Fruit fly (Drosophila melanogaster): ENCODE results near the gene CG3108.
A peak's percentile ranks its signal among the peaks of the same experiment; 100 is the strongest.

Gene CG3108

DNA sequence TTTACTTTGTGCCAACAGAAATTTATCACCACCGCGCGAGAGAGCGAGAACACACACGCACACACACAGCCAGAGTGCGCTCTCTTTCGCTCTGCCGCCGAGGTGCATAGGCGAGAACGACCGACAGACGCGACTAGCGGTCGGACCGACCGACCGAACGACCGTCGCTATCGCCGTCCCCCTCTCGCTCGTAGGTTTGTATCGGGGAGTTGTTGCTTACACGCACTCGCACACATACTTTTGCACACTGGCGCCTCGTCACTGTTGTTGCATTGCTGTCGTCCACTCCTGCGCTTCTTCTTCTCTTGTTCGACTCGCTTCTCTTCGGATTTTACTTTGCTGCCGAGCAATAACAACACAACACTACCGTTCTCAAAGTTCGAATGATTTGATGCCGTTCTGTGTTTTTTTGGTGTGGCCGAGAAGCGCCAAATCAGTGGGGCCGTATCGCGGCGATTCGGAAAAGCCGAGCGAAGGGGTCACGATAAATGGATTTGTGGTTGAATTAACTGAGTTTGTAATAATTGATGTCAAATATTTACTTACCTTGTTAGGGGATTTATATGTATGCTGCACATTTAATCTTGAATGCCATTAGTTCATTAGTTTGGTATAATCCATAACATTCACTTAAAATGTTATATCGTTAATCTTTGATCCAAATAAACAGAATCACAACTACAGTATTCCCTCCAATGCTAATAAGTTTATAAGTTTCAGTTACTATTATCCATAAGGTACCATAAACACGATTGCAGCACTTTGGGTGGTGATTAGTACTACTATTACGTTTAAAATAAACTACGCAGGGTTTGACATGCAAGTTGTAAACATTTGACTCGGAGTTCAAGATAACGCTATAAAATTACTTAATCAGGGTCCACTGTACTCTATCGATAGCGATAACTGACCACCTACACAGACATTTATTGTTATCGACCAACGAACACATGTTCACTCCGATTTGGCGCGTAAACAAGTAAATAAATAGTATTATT is 34.3 kb downstream of the CG3108 start, which contains the start of the genes IntS6 and Rtel1 (continued):
- peak; percentile 11 for TF ChIP-seq Sin3A (optimal IDR thresholded peaks at IDR 0.05)
- TF ChIP-seq Bdp1 (GFP tag; optimal IDR thresholded peaks at IDR 0.05) = peak; percentile 75
- TF ChIP-seq odd (GFP tag; optimal IDR thresholded peaks at IDR 0.05) = peak; percentile 75
- TF ChIP-seq bsh (GFP tag; optimal IDR thresholded peaks at IDR 0.05) = peak; percentile 51 to 87
- peak; percentile 87 for TF ChIP-seq zen (tag; optimal IDR thresholded peaks at IDR 0.05)
- peak; percentile 98 for TF ChIP-seq Med (GFP tag)
- peak; percentile 71 for TF ChIP-seq org-1 (GFP tag; optimal IDR thresholded peaks at IDR 0.05)
- TF ChIP-seq CG30403 (GFP tag; optimal IDR thresholded peaks at IDR 0.05) = peak; percentile 94
- peak; percentile 64 for TF ChIP-seq Spps (tag; optimal IDR thresholded peaks at IDR 0.05)
- TF ChIP-seq CG1603 (tag; optimal IDR thresholded peaks at IDR 0.05) = peak; percentile 91
- TF ChIP-seq CG11093 (GFP tag; IDR thresholded peaks at IDR 0.05) = peak; percentile 89
- TF ChIP-seq vnd (GFP tag; IDR thresholded peaks at IDR 0.05; ENCODE audit: partially characterized antibody) = no peak
- peak; percentile 84 for TF ChIP-seq Sox102F (GFP tag; optimal IDR thresholded peaks at IDR 0.05)
- TF ChIP-seq Trl (optimal IDR thresholded peaks at IDR 0.05) = peak; percentile 49 to 79
- TF ChIP-seq Trl (GFP tag; optimal IDR thresholded peaks at IDR 0.05) = peak; percentile 92
- no peak for TF ChIP-seq stwl (tag; optimal IDR thresholded peaks at IDR 0.05)
- peak; percentile 90 for TF ChIP-seq Meics (GFP tag; optimal IDR thresholded peaks at IDR 0.05)
- peak; percentile 73 for TF ChIP-seq Adf1 (GFP tag; IDR thresholded peaks at IDR 0.05)
- peak; percentile 85 for TF ChIP-seq CG3726 (GFP tag; IDR thresholded peaks at IDR 0.05)
- TF ChIP-seq Atf-2 (GFP tag; optimal IDR thresholded peaks at IDR 0.05) = peak; percentile 85
- TF ChIP-seq CG32767 (GFP tag; IDR thresholded peaks at IDR 0.05) = peak; percentile 75
- peak; percentile 84 for TF ChIP-seq CG7372 (GFP tag; IDR thresholded peaks at IDR 0.05)
- TF ChIP-seq CG17186 (GFP tag; optimal IDR thresholded peaks at IDR 0.05) = peak; percentile 76
- peak; percentile 39 for TF ChIP-seq HLHmδ (GFP tag; optimal IDR thresholded peaks at IDR 0.05)
- TF ChIP-seq nau (GFP tag; optimal IDR thresholded peaks at IDR 0.05) = peak; percentile 60
- peak; percentile 89 for TF ChIP-seq Ada2b (GFP tag; IDR thresholded peaks at IDR 0.05)
- peak; percentile 81 for TF ChIP-seq Optix (GFP tag; IDR thresholded peaks at IDR 0.05)
- TF ChIP-seq bbx (GFP tag; IDR thresholded peaks at IDR 0.05; ENCODE audit: partially characterized antibody) = peak; percentile 42; the same call in 1 of the 2 replicates
- TF ChIP-seq D (optimal IDR thresholded peaks at IDR 0.05) = peak; percentile 12
- TF ChIP-seq D (GFP tag; optimal IDR thresholded peaks at IDR 0.05) = peak; percentile 79
- peak; percentile 73 for TF ChIP-seq CG18011 (GFP tag; optimal IDR thresholded peaks at IDR 0.05)
- peak; percentile 98 for TF ChIP-seq CG34376 (GFP tag; optimal IDR thresholded peaks at IDR 0.05)
- TF ChIP-seq CG12236 (GFP tag; optimal IDR thresholded peaks at IDR 0.05) = peak; percentile 82
- peak; percentile 81 for TF ChIP-seq CG17912 (GFP tag; optimal IDR thresholded peaks at IDR 0.05)
- peak; percentile 40 for TF ChIP-seq MESR4 (GFP tag; optimal IDR thresholded peaks at IDR 0.05)
- peak; percentile 82 for TF ChIP-seq CG14667 (GFP tag; IDR thresholded peaks at IDR 0.05)
- peak; percentile 100 for TF ChIP-seq grau (tag; optimal IDR thresholded peaks at IDR 0.05)
- peak; percentile 92 for TF ChIP-seq pnt (GFP tag; optimal IDR thresholded peaks at IDR 0.05)
- peak; percentile 90 for TF ChIP-seq CG11695 (GFP tag; IDR thresholded peaks at IDR 0.05)
- TF ChIP-seq PHDP (tag; optimal IDR thresholded peaks at IDR 0.05) = peak; percentile 90
- TF ChIP-seq p53 (GFP tag; optimal IDR thresholded peaks at IDR 0.05) = peak; percentile 70
- TF ChIP-seq HLH4C (GFP tag; IDR thresholded peaks at IDR 0.05; ENCODE audit: partially characterized antibody) = peak; percentile 47; the same call in 1 of the 3 replicates
- TF ChIP-seq Opbp (GFP tag; IDR thresholded peaks at IDR 0.05; ENCODE audit: partially characterized antibody) = 0 out of 3 replicates have a peak, but pooled peaks have one; percentile 32
- TF ChIP-seq slbo (GFP tag; IDR thresholded peaks at IDR 0.05) = peak; percentile 95
- TF ChIP-seq CG33557 (GFP tag; optimal IDR thresholded peaks at IDR 0.05) = peak; percentile 87
- TF ChIP-seq Scr (GFP tag; IDR thresholded peaks at IDR 0.05; ENCODE audit: partially characterized antibody) = no peak; the same call in 1 of the 2 replicates
- TF ChIP-seq Hr3 (GFP tag; optimal IDR thresholded peaks at IDR 0.05) = peak; percentile 89
- peak; percentile 93 for TF ChIP-seq CG32532 (GFP tag; IDR thresholded peaks at IDR 0.05)

Data from whole organism, embryonic.